Worm (Caenorhabditis elegans) whole organism, mixed stage, embryonic: ENCODE results near the gene acdh-6.

Experiments used
- ceh-39 ChIP-seq: fragments of 150-350 bp; optimal IDR thresholded peaks from 2 replicates; lab custom pipeline; 2014; ENCODE audit warnings: missing biosample characterization, missing genetic modification characterization
- elt-3 ChIP-seq: fragments of 150-350 bp; optimal IDR thresholded peaks from 2 replicates; lab custom pipeline; 2014; ENCODE audit warnings: missing biosample characterization, missing genetic modification characterization
- lin-13 ChIP-seq: fragments of 150-350 bp; optimal IDR thresholded peaks from 2 replicates; lab custom pipeline; 2014; ENCODE audit warnings: missing biosample characterization, missing genetic modification characterization
- nhr-28 ChIP-seq: fragments of 150-350 bp; optimal IDR thresholded peaks from 2 replicates; lab custom pipeline; 2014; ENCODE audit warnings: missing biosample characterization, missing genetic modification characterization
- unc-62 ChIP-seq: fragments of 150-350 bp; optimal IDR thresholded peaks from 2 replicates; lab custom pipeline; 2014; ENCODE audit warnings: missing biosample characterization, missing genetic modification reagents, missing genetic modification characterization

- TF ChIP-seq lin-13 (tag; lab: Kevin White, UChicago) (no peak), nhr-28 (tag; lab: Kevin White, UChicago) (no peak), unc-62 (GFP tag; lab: Kevin White, UChicago) (no peak), elt-3 (no peak), ceh-39 (tag; lab: Kevin White, UChicago) (no peak)
Measured at ce11 chrIII:8551705-8552104, 9.2 kb upstream of the acdh-6 start.
